Fruit fly (Drosophila melanogaster): ENCODE measurements around the gene CG34453.

- TF ChIP-seq Sox14 (GFP tag; optimal IDR thresholded peaks at IDR 0.05) (no peak), CG6854 (GFP tag; optimal IDR thresholded peaks at IDR 0.05) (no peak), CG6163 (GFP tag; IDR thresholded peaks at IDR 0.05) (no peak), CG15336 (GFP tag; IDR thresholded peaks at IDR 0.05) (no peak), Blimp-1 (GFP tag; optimal IDR thresholded peaks at IDR 0.05) (no peak), Hr4 (GFP tag; optimal IDR thresholded peaks at IDR 0.05) (no peak), CG6808 (GFP tag; optimal IDR thresholded peaks at IDR 0.05) (no peak), CG6276 (GFP tag; optimal IDR thresholded peaks at IDR 0.05) (no peak), CG3919 (GFP tag; optimal IDR thresholded peaks at IDR 0.05) (no peak), Eip93F (GFP tag; optimal IDR thresholded peaks at IDR 0.05) (no peak), fkh (GFP tag; optimal IDR thresholded peaks at IDR 0.05) (no peak)
Observed at dm6 chr3L:248226-248758, 15.1 kb upstream of the CG34453 start.
